Fruit fly (Drosophila melanogaster): ENCODE measurements around the gene chif.

chif gene

DNA sequence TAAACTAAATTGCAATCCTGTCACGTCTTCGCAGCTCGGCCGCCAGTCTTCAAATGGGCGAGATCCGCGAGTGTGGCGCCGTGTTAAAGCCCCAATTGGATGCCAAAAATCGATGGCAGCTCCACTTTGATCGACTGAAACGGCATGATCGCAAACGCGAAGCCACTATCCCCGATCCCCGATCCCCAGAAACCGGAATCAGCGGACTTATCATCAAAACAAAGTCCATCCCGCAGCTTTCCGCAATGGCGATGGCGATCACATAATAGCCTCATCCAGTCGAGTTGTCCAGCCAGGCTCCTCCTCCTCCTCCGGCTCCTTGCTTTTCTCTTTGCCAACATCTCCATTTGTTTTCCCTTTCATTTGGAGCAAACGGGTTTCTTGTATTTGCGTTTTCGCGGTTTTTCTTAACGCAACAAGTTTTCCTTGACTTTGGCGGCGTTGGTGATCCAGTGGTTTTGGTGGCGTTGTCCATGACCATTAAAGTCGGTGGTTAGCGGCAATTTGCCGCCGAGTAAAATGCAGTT, 59.4 kb downstream of the chif start, which contains the start of gene CG13258:
TSS of gene CG13258 (minus strand) at position 51 of the 527 bp plus-strand sequence.
- no peak for TF ChIP-seq sage (GFP tag; optimal IDR thresholded peaks at IDR 0.05)
- no peak for TF ChIP-seq lola (GFP tag; optimal IDR thresholded peaks at IDR 0.05)
- TF ChIP-seq jim (GFP tag; optimal IDR thresholded peaks at IDR 0.05), result no peak
- TF ChIP-seq Hr78 (GFP tag; optimal IDR thresholded peaks at IDR 0.05), result no peak
- no peak for TF ChIP-seq Dfd (GFP tag; optimal IDR thresholded peaks at IDR 0.05)
- TF ChIP-seq CG32264 (GFP tag; optimal IDR thresholded peaks at IDR 0.05), result no peak
- no peak for TF ChIP-seq Hnf4 (GFP tag; optimal IDR thresholded peaks at IDR 0.05)
- no peak for TF ChIP-seq Mio (GFP tag; optimal IDR thresholded peaks at IDR 0.05)
- TF ChIP-seq Myc (optimal IDR thresholded peaks at IDR 0.05), result no peak
- no peak for TF ChIP-seq Sp1 (GFP tag; optimal IDR thresholded peaks at IDR 0.05)
- TF ChIP-seq dl (GFP tag; optimal IDR thresholded peaks at IDR 0.05; ENCODE audit: insufficient read depth in 1 of 2, partially characterized antibody in 2 of 2), result no peak
- TF ChIP-seq sv (GFP tag; optimal IDR thresholded peaks at IDR 0.05), result no peak
- TF ChIP-seq GATAd (GFP tag; optimal IDR thresholded peaks at IDR 0.05), result no peak
- no peak for TF ChIP-seq CG9705 (GFP tag; optimal IDR thresholded peaks at IDR 0.05)
- no peak for TF ChIP-seq usp (GFP tag; optimal IDR thresholded peaks at IDR 0.05)
- TF ChIP-seq h (GFP tag; optimal IDR thresholded peaks at IDR 0.05), result no peak
- TF ChIP-seq N (GFP tag; optimal IDR thresholded peaks at IDR 0.05), result no peak

Measured in whole organism, wandering third instar larva.